Fruit fly (Drosophila melanogaster) whole organism, wandering third instar larva: Measurements from ENCODE around the gene capu.

Experiments
- Jra ChIP-seq: sonication (Bioruptor generic); optimal IDR thresholded peaks from 2 replicates; lab custom pipeline; 2016; ENCODE audit warnings: missing biosample characterization, missing genetic modification characterization
- brk ChIP-seq: fragments of 200-800 bp; sonication (Bioruptor generic); optimal IDR thresholded peaks from 2 replicates; lab custom pipeline; 2016; ENCODE audit warnings: missing biosample characterization, mild to moderate bottlenecking, missing genetic modification characterization
- fru ChIP-seq: fragments of 200-800 bp; sonication (Bioruptor generic); optimal IDR thresholded peaks from 3 replicates; lab custom pipeline; 2016; ENCODE audit warnings: missing biosample characterization, mild to moderate bottlenecking, missing genetic modification characterization
- h ChIP-seq: fragments of 200-800 bp; sonication (Bioruptor generic); optimal IDR thresholded peaks from 3 replicates; lab custom pipeline; 2016; ENCODE audit warnings: missing biosample characterization, mild to moderate bottlenecking, missing genetic modification characterization
- psq ChIP-seq: fragments of 200-800 bp; sonication (Bioruptor generic); optimal IDR thresholded peaks from 3 replicates; lab custom pipeline; 2017; ENCODE audit warnings: missing biosample characterization, mild to moderate bottlenecking, missing genetic modification characterization, moderate library complexity
- sage ChIP-seq: fragments of 200-800 bp; sonication (Bioruptor generic); optimal IDR thresholded peaks from 2 replicates; lab custom pipeline; 2016; ENCODE audit warnings: missing biosample characterization, mild to moderate bottlenecking, missing genetic modification characterization
- usp ChIP-seq: fragments of >200 bp; optimal IDR thresholded peaks from 2 replicates; lab custom pipeline; 2017; ENCODE audit warnings: missing biosample characterization, missing genetic modification characterization
- woc ChIP-seq: sonication (Bioruptor generic); optimal IDR thresholded peaks from 2 replicates; lab custom pipeline; 2016; ENCODE audit warnings: missing biosample characterization, mild to moderate bottlenecking, missing genetic modification characterization

DNA sequence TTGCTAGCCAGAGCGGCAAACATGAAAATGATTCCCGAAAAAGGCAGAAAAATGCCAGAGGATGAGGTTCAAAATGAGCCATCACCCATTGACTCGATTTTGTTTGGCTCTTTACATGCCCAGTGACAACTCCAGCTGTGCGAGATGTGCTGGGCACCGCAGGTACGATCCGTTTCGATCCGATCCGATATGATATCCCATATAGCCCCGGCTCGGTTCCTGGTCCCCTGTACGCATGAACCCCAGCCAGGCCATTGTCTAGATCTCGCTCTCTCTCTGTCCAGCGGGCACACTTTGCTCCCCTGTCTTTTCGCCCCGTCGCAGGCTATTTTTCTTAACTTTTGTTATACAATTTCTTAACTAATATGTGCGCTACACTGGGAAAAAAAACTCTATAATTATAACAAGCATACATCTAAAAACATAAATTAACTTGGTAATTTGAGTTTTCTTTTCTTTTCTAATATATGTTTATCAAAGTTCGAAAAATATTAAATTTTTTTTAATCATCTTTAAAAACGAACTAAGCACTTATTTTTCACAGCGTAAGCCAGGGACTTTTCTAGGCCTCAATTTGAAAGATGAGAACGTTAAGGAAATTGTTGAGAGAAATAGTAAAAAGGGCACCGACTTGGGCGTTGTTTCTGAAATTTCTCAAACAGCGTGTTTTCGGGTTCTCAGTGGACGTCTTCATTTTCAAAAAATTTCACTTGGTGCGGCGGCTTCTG is 75.1 kb downstream of the capu start:
- TF ChIP-seq fru (GFP tag; lab: Kevin White, UChicago) (no peak), usp (GFP tag; lab: Kevin White, UChicago) (no peak), brk (no peak), psq (no peak), h (GFP tag; lab: Kevin White, UChicago) (no peak), sage (no peak), woc (GFP tag; lab: Kevin White, UChicago) (no peak), Jra (GFP tag; lab: Kevin White, UChicago) (no peak)
